Worm (Caenorhabditis elegans) whole organism, late embryonic: Measurements from ENCODE around the gene cnnm-1.

Experiments
- ceh-9 ChIP-seq: sonication (generic microtip); optimal IDR thresholded peaks from 2 replicates; lab custom pipeline; 2016; ENCODE audit warnings: mild to moderate bottlenecking, missing genetic modification characterization, inconsistent platforms, missing compliant biosample characterization
- elt-2 ChIP-seq: sonication (generic microtip); optimal IDR thresholded peaks from 2 replicates; lab custom pipeline; 2016; ENCODE audit warnings: missing genetic modification reagents, missing genetic modification characterization, missing compliant biosample characterization
- fkh-10 ChIP-seq: fragments of 150-350 bp; optimal IDR thresholded peaks from 2 replicates; lab custom pipeline; 2014; ENCODE audit warnings: missing biosample characterization, missing genetic modification reagents, missing genetic modification characterization
- pha-4 ChIP-seq: fragments of 150-350 bp; optimal IDR thresholded peaks from 2 replicates; lab custom pipeline; 2018; ENCODE audit warnings: missing biosample characterization, missing genetic modification reagents, missing genetic modification characterization
- pqm-1 ChIP-seq: sonication (generic microtip); optimal IDR thresholded peaks from 2 replicates; lab custom pipeline; 2016; ENCODE audit warnings: missing genetic modification characterization, missing compliant biosample characterization
- tbx-2 ChIP-seq: sonication (generic microtip); optimal IDR thresholded peaks from 2 replicates; lab custom pipeline; 2016; ENCODE audit warnings: missing genetic modification characterization, missing compliant biosample characterization

ce11 chrIV:17189193-17189592 lies 17.5 kb downstream of the cnnm-1 start:
- no peak for TF ChIP-seq pha-4 (tag; lab: Kevin White, UChicago)
- no peak for TF ChIP-seq fkh-10 (GFP tag; lab: Kevin White, UChicago)
- no peak for TF ChIP-seq elt-2 (tag; lab: Kevin White, UChicago)
- TF ChIP-seq tbx-2, result no peak
- no peak for TF ChIP-seq pqm-1 (tag; lab: Kevin White, UChicago)
- TF ChIP-seq ceh-9 (tag; lab: Kevin White, UChicago), result no peak
